Worm (Caenorhabditis elegans): ENCODE results near the gene clec-232.

- TF ChIP-seq ceh-27 (GFP tag; optimal IDR thresholded peaks at IDR 0.05) (no peak), Y95B8A.8 (GFP tag; IDR thresholded peaks at IDR 0.05) (no peak), K12H6.12 (tag; optimal IDR thresholded peaks at IDR 0.05) (no peak), ama-1 (optimal IDR thresholded peaks at IDR 0.05) (no peak), ama-1 (GFP tag; optimal IDR thresholded peaks at IDR 0.05) (no peak), snpc-4 (GFP tag; optimal IDR thresholded peaks at IDR 0.05) (no peak), snpc-4 (tag; optimal IDR thresholded peaks at IDR 0.05) (no peak), die-1 (tag; optimal IDR thresholded peaks at IDR 0.05) (no peak), madf-6 (GFP tag; IDR thresholded peaks at IDR 0.05) (no peak), pha-4 (tag; optimal IDR thresholded peaks at IDR 0.05) (no peak), B0019.2 (GFP tag; conservative IDR thresholded peaks at IDR 0.05) (no peak), him-1 (tag; optimal IDR thresholded peaks at IDR 0.05) (no peak), mxl-1 (tag; optimal IDR thresholded peaks at IDR 0.05) (no peak), egrh-3 (GFP tag; IDR thresholded peaks at IDR 0.05) (no peak), sdz-38 (tag; optimal IDR thresholded peaks at IDR 0.05) (no peak)
These were observed 1.1 kb upstream of the clec-232 start, which contains the start of gene sru-22 for ce11 chrV:15974836-15975235.

Data from whole organism, young adult.